Worm (Caenorhabditis elegans): ENCODE data around the gene C12D8.20.

C12D8.20 gene

DNA sequence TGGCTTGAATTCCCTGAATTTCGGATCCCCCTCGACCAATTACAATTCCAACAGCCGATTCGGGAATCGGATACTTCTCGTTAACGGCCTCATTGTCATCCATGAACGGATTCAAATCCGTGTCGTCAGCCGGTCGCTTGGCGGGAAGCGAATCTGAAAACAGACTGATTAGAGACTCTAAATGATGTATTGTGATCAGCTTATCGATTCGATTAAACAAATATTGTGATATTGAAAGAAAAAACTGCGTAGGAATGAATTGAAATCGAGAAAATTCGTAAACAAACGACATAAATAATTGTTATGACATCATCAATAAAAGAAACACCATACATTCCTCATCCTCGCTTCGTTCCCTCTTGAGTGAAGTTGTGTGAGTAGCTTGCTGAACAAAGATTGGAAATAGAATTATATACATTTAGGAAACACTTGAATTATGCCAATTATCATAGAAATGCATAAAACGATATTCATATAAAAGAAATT is 15.9 kb downstream of the C12D8.20 start (continued):
- TF ChIP-seq F49E8.2 (tag; optimal IDR thresholded peaks at IDR 0.05; ENCODE audit: borderline replicate concordance): peak; percentile 48
- TF ChIP-seq ctbp-1 (GFP tag; IDR thresholded peaks at IDR 0.05): 0 out of 2 replicates have a peak, but pooled peaks have one; percentile 49
- TF ChIP-seq dmd-6 (GFP tag; IDR thresholded peaks at IDR 0.05): no peak
- TF ChIP-seq spr-1 (tag; optimal IDR thresholded peaks at IDR 0.05): no peak
- no peak for TF ChIP-seq daf-8 (GFP tag; IDR thresholded peaks at IDR 0.05)
- no peak for TF ChIP-seq dmd-9 (GFP tag; IDR thresholded peaks at IDR 0.05)
- no peak for TF ChIP-seq unc-39 (tag; optimal IDR thresholded peaks at IDR 0.05)
- no peak for TF ChIP-seq ceh-20 (GFP tag; IDR thresholded peaks at IDR 0.05)
- TF ChIP-seq madf-5 (GFP tag; IDR thresholded peaks at IDR 0.05): no peak
- TF ChIP-seq mdt-29 (GFP tag; IDR thresholded peaks at IDR 0.05): peak; percentile 33; the same call in 1 of the 2 replicates
- no peak for TF ChIP-seq nhr-42 (GFP tag; IDR thresholded peaks at IDR 0.05)
- TF ChIP-seq sdz-12 (GFP tag; optimal IDR thresholded peaks at IDR 0.05): peak; percentile 55
- TF ChIP-seq attf-4 (tag; optimal IDR thresholded peaks at IDR 0.05): no peak
- no peak for TF ChIP-seq Y105C5A.15 (GFP tag; IDR thresholded peaks at IDR 0.05)
- no peak for TF ChIP-seq F10B5.3 (tag; optimal IDR thresholded peaks at IDR 0.05)
- peak; percentile 42 for TF ChIP-seq unc-130 (GFP tag; optimal IDR thresholded peaks at IDR 0.05)
- TF ChIP-seq aly-2 (tag; optimal IDR thresholded peaks at IDR 0.05): no peak
- no peak for TF ChIP-seq fos-1 (tag; optimal IDR thresholded peaks at IDR 0.05)
- TF ChIP-seq tra-1 (GFP tag; IDR thresholded peaks at IDR 0.05): no peak
- TF ChIP-seq ZK337.2 (GFP tag; IDR thresholded peaks at IDR 0.05): no peak
- no peak for TF ChIP-seq nhr-41 (GFP tag; IDR thresholded peaks at IDR 0.05)
- no peak for TF ChIP-seq ceh-32 (tag; optimal IDR thresholded peaks at IDR 0.05; ENCODE audit: poor library complexity)
- no peak for TF ChIP-seq pqm-1 (tag; optimal IDR thresholded peaks at IDR 0.05)
- no peak for TF ChIP-seq ceh-62 (tag; optimal IDR thresholded peaks at IDR 0.05)
- TF ChIP-seq ztf-11 (tag; optimal IDR thresholded peaks at IDR 0.05): no peak
- TF ChIP-seq egl-43 (GFP tag; IDR thresholded peaks at IDR 0.05): no peak
- TF ChIP-seq dmd-8 (GFP tag; IDR thresholded peaks at IDR 0.05): no peak; the same call in 1 of the 2 replicates
- no peak for TF ChIP-seq rbr-2 (tag; optimal IDR thresholded peaks at IDR 0.05)
- no peak for TF ChIP-seq fkh-10 (GFP tag; optimal IDR thresholded peaks at IDR 0.05)
- no peak for TF ChIP-seq set-16 (GFP tag; IDR thresholded peaks at IDR 0.05)
- no peak for TF ChIP-seq nhr-10 (tag; optimal IDR thresholded peaks at IDR 0.05)
- no peak for TF ChIP-seq snpc-4 (tag; optimal IDR thresholded peaks at IDR 0.05)
- TF ChIP-seq F26F4.8 (GFP tag; conservative IDR thresholded peaks at IDR 0.05): no peak
- no peak for TF ChIP-seq hif-1 (tag; optimal IDR thresholded peaks at IDR 0.05)
- 0 out of 2 replicates have a peak, but pooled peaks have one; percentile 6 for TF ChIP-seq arid-1 (GFP tag; conservative IDR thresholded peaks at IDR 0.05)
- no peak for TF ChIP-seq mxl-2 (GFP tag; conservative IDR thresholded peaks at IDR 0.05)
- no peak for TF ChIP-seq zag-1 (tag; optimal IDR thresholded peaks at IDR 0.05)
- TF ChIP-seq lin-29 (GFP tag; IDR thresholded peaks at IDR 0.05): no peak
- no peak for TF ChIP-seq R02D3.7 (tag; optimal IDR thresholded peaks at IDR 0.05)
- peak; percentile 3 for TF ChIP-seq mes-2 (tag; optimal IDR thresholded peaks at IDR 0.05; ENCODE audit: poor library complexity, severe bottlenecking)
- no peak for TF ChIP-seq nhr-76 (tag; optimal IDR thresholded peaks at IDR 0.05)
- TF ChIP-seq dpl-1 (GFP tag; optimal IDR thresholded peaks at IDR 0.05): no peak
- no peak for TF ChIP-seq tag-97 (GFP tag; IDR thresholded peaks at IDR 0.05)
- no peak for TF ChIP-seq ces-1 (GFP tag; optimal IDR thresholded peaks at IDR 0.05)
- no peak for TF ChIP-seq F44E2.7 (GFP tag; IDR thresholded peaks at IDR 0.05)
